Worm (Caenorhabditis elegans) whole organism, L2 larva: Measurements from ENCODE around the gene F53C11.9.

Experiments used
- fos-1 ChIP-seq: fragments of 150-350 bp; optimal IDR thresholded peaks from 2 replicates; lab custom pipeline; 2014; ENCODE audit warnings: missing biosample characterization, missing genetic modification characterization
- lin-13 ChIP-seq: fragments of 150-350 bp; optimal IDR thresholded peaks from 2 replicates; lab custom pipeline; 2014; ENCODE audit warnings: missing biosample characterization, missing genetic modification reagents, missing genetic modification characterization
- nhr-77 ChIP-seq: fragments of 150-350 bp; optimal IDR thresholded peaks from 2 replicates; lab custom pipeline; 2014; ENCODE audit warnings: missing biosample characterization, missing genetic modification characterization

- TF ChIP-seq lin-13 (GFP tag; lab: Kevin White, UChicago): no peak
- no peak for TF ChIP-seq nhr-77
- TF ChIP-seq fos-1 (tag; lab: Kevin White, UChicago): no peak
Measured at ce11 chrV:13753481-13753880, 24.3 kb upstream of the F53C11.9 start, which contains the start of gene F20G2.1.
